Fruit fly (Drosophila melanogaster): Measurements from ENCODE around the gene TfIIEalpha.

dm6 chr3L:11678313-11678817 is 3.5 kb upstream of the TfIIEalpha start:
- TF ChIP-seq CG8478 (optimal IDR thresholded peaks at IDR 0.05) (no peak), CTCF (optimal IDR thresholded peaks at IDR 0.05) (no peak)

Data from S2 (cell line).